Worm (Caenorhabditis elegans) whole organism, L1 larva: ENCODE measurements around the gene kle-2.
"Not testable (repeated sequence)": the region's sequence is repeated elsewhere in the genome, so short reads cannot be mapped to it uniquely, and the experiment has no call there.

ENCODE experiments used
- C16A3.4 ChIP-seq: fragments of 150-350 bp; optimal IDR thresholded peaks from 2 replicates; lab custom pipeline; 2014; ENCODE audit warnings: missing biosample characterization, missing genetic modification characterization
- F16B12.6 ChIP-seq: fragments of 150-350 bp; optimal IDR thresholded peaks from 2 replicates; lab custom pipeline; 2014; ENCODE audit warnings: missing biosample characterization, missing genetic modification characterization
- dsc-1 ChIP-seq: sonication (generic microtip); optimal IDR thresholded peaks from 2 replicates; lab custom pipeline; 2016; ENCODE audit warnings: mild to moderate bottlenecking, missing genetic modification characterization, missing compliant biosample characterization
- efl-3 ChIP-seq: fragments of 200-800 bp; sonication (Bioruptor generic); optimal IDR thresholded peaks from 2 replicates; lab custom pipeline; 2018; ENCODE audit warnings: mild to moderate bottlenecking, missing genetic modification characterization, missing compliant biosample characterization
- egl-27 ChIP-seq, 2 experiments: fragments of 150-350 bp in 1 of 2; sonication (generic microtip); optimal IDR thresholded peaks; 3 replicates each; lab custom pipeline; 2017 to 2018; ENCODE audit warnings: missing biosample characterization in 2 of 2, missing genetic modification characterization in 2 of 2, missing genetic modification reagents in 2 of 2
- fkh-10 ChIP-seq: sonication (generic microtip); optimal IDR thresholded peaks from 2 replicates; lab custom pipeline; 2017; ENCODE audit warnings: missing biosample characterization, missing genetic modification reagents, missing genetic modification characterization
- fkh-8 ChIP-seq: sonication (generic microtip); optimal IDR thresholded peaks from 2 replicates; lab custom pipeline; 2016; ENCODE audit warnings: mild to moderate bottlenecking, missing genetic modification characterization, missing compliant biosample characterization
- grh-1 ChIP-seq: fragments of 200-800 bp; sonication (Bioruptor generic); IDR thresholded peaks from 2 replicates; pipeline ENCODE4 v1.3.6; 2022; ENCODE audit warnings: missing genetic modification reagents, missing genetic modification characterization, missing compliant biosample characterization
- hpl-2 ChIP-seq: fragments of 150-350 bp; optimal IDR thresholded peaks from 2 replicates; lab custom pipeline; 2014; ENCODE audit warnings: missing biosample characterization, missing genetic modification reagents, missing genetic modification characterization
- isw-1 ChIP-seq: fragments of 200-800 bp; sonication (Bioruptor generic); IDR thresholded peaks from 2 replicates; pipeline ENCODE4 v1.3.6; 2022; ENCODE audit warnings: missing genetic modification characterization, missing compliant biosample characterization
- jun-1 ChIP-seq: fragments of 150-350 bp; optimal IDR thresholded peaks from 2 replicates; lab custom pipeline; 2014; ENCODE audit warnings: missing biosample characterization, missing genetic modification reagents, missing genetic modification characterization
- lin-35 ChIP-seq, 2 experiments: fragments of 150-350 bp; optimal IDR thresholded peaks; 2 replicates each; lab custom pipeline; 2014; ENCODE audit warnings: missing biosample characterization in 2 of 2, missing genetic modification characterization in 2 of 2, missing genetic modification reagents in 2 of 2
- lin-39 ChIP-seq: fragments of 150-350 bp; optimal IDR thresholded peaks from 2 replicates; lab custom pipeline; 2014; ENCODE audit warnings: missing biosample characterization, missing genetic modification reagents, missing genetic modification characterization
- lsy-2 ChIP-seq, 2 experiments: fragments of 150-350 bp; optimal IDR thresholded peaks; 2 replicates each; lab custom pipeline; 2014; ENCODE audit warnings: missing biosample characterization in 2 of 2, missing genetic modification characterization in 2 of 2
- mab-9 ChIP-seq: fragments of 200-800 bp; sonication (Bioruptor generic); IDR thresholded peaks from 2 replicates; pipeline ENCODE4 v1.3.6; 2022; ENCODE audit warnings: missing genetic modification reagents, missing genetic modification characterization, missing compliant biosample characterization
- mdl-1 ChIP-seq, 2 experiments: fragments of 150-350 bp; optimal IDR thresholded peaks; 2 replicates each; lab custom pipeline; 2014 to 2017; ENCODE audit warnings: missing biosample characterization in 2 of 2, missing genetic modification characterization in 2 of 2, inconsistent platforms in 1 of 2
- nhr-11 ChIP-seq: fragments of 150-350 bp; optimal IDR thresholded peaks from 2 replicates; lab custom pipeline; 2014; ENCODE audit warnings: missing biosample characterization, missing genetic modification characterization
- nhr-19 ChIP-seq: fragments of 200-800 bp; sonication (Bioruptor generic); conservative IDR thresholded peaks from 2 replicates; pipeline ENCODE4 v1.3.6; 2022; ENCODE audit warnings: missing genetic modification characterization, missing compliant biosample characterization
- nhr-237 ChIP-seq: fragments of 150-350 bp; optimal IDR thresholded peaks from 2 replicates; lab custom pipeline; 2014; ENCODE audit warnings: missing biosample characterization, missing genetic modification characterization
- nhr-47 ChIP-seq: sonication (generic microtip); optimal IDR thresholded peaks from 2 replicates; lab custom pipeline; 2016; ENCODE audit warnings: mild to moderate bottlenecking, missing genetic modification characterization, moderate library complexity, missing compliant biosample characterization
- nhr-76 ChIP-seq: sonication (generic microtip); optimal IDR thresholded peaks from 2 replicates; lab custom pipeline; 2017; ENCODE audit warnings: missing biosample characterization, missing genetic modification characterization
- nhr-84 ChIP-seq: sonication (generic microtip); optimal IDR thresholded peaks from 2 replicates; lab custom pipeline; 2017; ENCODE audit warnings: missing biosample characterization, missing genetic modification characterization
- nhr-90 ChIP-seq: sonication (generic microtip); optimal IDR thresholded peaks from 2 replicates; lab custom pipeline; 2016; ENCODE audit warnings: mild to moderate bottlenecking, missing genetic modification characterization, missing compliant biosample characterization; ENCODE audit not compliant: poor library complexity
- pax-3 ChIP-seq: fragments of 200-800 bp; sonication (Bioruptor generic); optimal IDR thresholded peaks from 2 replicates; lab custom pipeline; 2018; ENCODE audit warnings: mild to moderate bottlenecking, missing genetic modification characterization, moderate library complexity, missing compliant biosample characterization
- skn-1 ChIP-seq: fragments of 150-350 bp; optimal IDR thresholded peaks from 2 replicates; lab custom pipeline; 2014; ENCODE audit warnings: missing biosample characterization, missing genetic modification characterization
- snpc-4 ChIP-seq: fragments of 150-350 bp; optimal IDR thresholded peaks from 2 replicates; lab custom pipeline; 2014; ENCODE audit warnings: missing biosample characterization, missing genetic modification characterization
- snu-23 ChIP-seq: sonication (generic microtip); optimal IDR thresholded peaks from 2 replicates; lab custom pipeline; 2016; ENCODE audit warnings: missing genetic modification characterization, missing compliant biosample characterization
- sox-4 ChIP-seq: sonication (generic microtip); optimal IDR thresholded peaks from 2 replicates; lab custom pipeline; 2016; ENCODE audit warnings: missing genetic modification characterization, missing compliant biosample characterization
- sptf-1 ChIP-seq: fragments of 150-350 bp; optimal IDR thresholded peaks from 2 replicates; lab custom pipeline; 2014; ENCODE audit warnings: missing biosample characterization, missing genetic modification characterization
- swsn-7 ChIP-seq: sonication (generic microtip); optimal IDR thresholded peaks from 2 replicates; lab custom pipeline; 2016; ENCODE audit warnings: missing genetic modification characterization, missing compliant biosample characterization
- unc-130 ChIP-seq: fragments of 150-350 bp; optimal IDR thresholded peaks from 2 replicates; lab custom pipeline; 2017; ENCODE audit warnings: missing biosample characterization, missing genetic modification characterization, inconsistent platforms
- unc-30 ChIP-seq: sonication (generic microtip); optimal IDR thresholded peaks from 2 replicates; lab custom pipeline; 2017; ENCODE audit warnings: missing biosample characterization, missing genetic modification characterization
- unc-62 ChIP-seq: fragments of 150-350 bp; optimal IDR thresholded peaks from 2 replicates; lab custom pipeline; 2014; ENCODE audit warnings: missing biosample characterization, missing genetic modification reagents, missing genetic modification characterization
- unc-98 ChIP-seq: fragments of 200-800 bp; sonication (Bioruptor generic); IDR thresholded peaks from 2 replicates; pipeline ENCODE4 v1.3.6; 2022; ENCODE audit warnings: missing genetic modification characterization, missing compliant biosample characterization
- ztf-11 ChIP-seq, 2 experiments: sonication (generic microtip); optimal IDR thresholded peaks; 2 replicates each; lab custom pipeline; 2016 to 2017; ENCODE audit warnings: missing genetic modification characterization in 2 of 2, missing biosample characterization in 1 of 2, missing compliant biosample characterization in 1 of 2
- ztf-4 ChIP-seq: fragments of 150-350 bp; optimal IDR thresholded peaks from 2 replicates; lab custom pipeline; 2014; ENCODE audit warnings: missing biosample characterization, missing genetic modification characterization

The kle-2 gene

ce11 chrIII:7958085-7958484, 16.6 kb downstream of the kle-2 start, which contains the start of gene C29E4.11 (continued):
- TF ChIP-seq sptf-1 (tag; lab: Kevin White, UChicago) (no peak), nhr-90 (tag; lab: Kevin White, UChicago) (no peak), lin-35 (GFP tag; optimal IDR thresholded peaks at IDR 0.05; lab: Kevin White, UChicago) (peak in 1 of 2 experiments; percentile 13), unc-62 (GFP tag; lab: Kevin White, UChicago) (no peak), snu-23 (peak; percentile 41), swsn-7 (tag; lab: Kevin White, UChicago) (peak; percentile 11), egl-27 (tag; optimal IDR thresholded peaks at IDR 0.05; lab: Kevin White, UChicago) (no peak), unc-130 (no peak), lin-39 (no peak), snpc-4 (tag; lab: Kevin White, UChicago) (no peak), pax-3 (tag; lab: Kevin White, UChicago) (no peak), sox-4 (no peak), dsc-1 (tag; lab: Kevin White, UChicago) (no peak), nhr-84 (tag; lab: Kevin White, UChicago) (no peak), nhr-11 (no peak), grh-1 (no peak), unc-98 (GFP tag; lab: Robert Waterston, UW) (no peak), C16A3.4 (tag; lab: Kevin White, UChicago) (no peak), mdl-1 (tag; optimal IDR thresholded peaks at IDR 0.05; lab: Kevin White, UChicago) (no peak), F16B12.6 (no peak), isw-1 (no peak), nhr-47 (tag; lab: Kevin White, UChicago) (no peak), nhr-237 (tag; lab: Kevin White, UChicago) (no peak), jun-1 (tag; lab: Kevin White, UChicago) (no peak), ztf-4 (tag; lab: Kevin White, UChicago) (no peak), fkh-8 (tag; lab: Kevin White, UChicago) (no peak), nhr-76 (no peak), lsy-2 (tag; optimal IDR thresholded peaks at IDR 0.05; lab: Kevin White, UChicago) (peak; percentile 0 to 34), fkh-10 (no peak), hpl-2 (GFP tag; lab: Kevin White, UChicago) (no peak), unc-30 (tag; lab: Kevin White, UChicago) (no peak), mab-9 (GFP tag; lab: Robert Waterston, UW) (no peak), ztf-11 (tag; optimal IDR thresholded peaks at IDR 0.05; lab: Kevin White, UChicago) (no peak)

- TF ChIP-seq nhr-19 (GFP tag; lab: Robert Waterston, UW): peak; percentile 33; the same call in 1 of the 2 replicates
- TF ChIP-seq dsc-1 (tag; lab: Kevin White, UChicago): peak; percentile 8
- TF ChIP-seq, all 84 proteins: peak for 2; not testable (repeated sequence) for 82
These were observed 17.5 kb downstream of the kle-2 start, which contains the start of gene F54H12.10 for ce11 chrIII:7958922-7959609. Gene F54H12.10 (minus strand): TSS chrIII:7958972.

ce11 chrIII:7962641-7963040, 21.1 kb downstream of the kle-2 start, which contains the start of gene F54H12.4:
Gene F54H12.4 (minus strand): TSS chrIII:7962741.
- TF ChIP-seq unc-30 (tag; lab: Kevin White, UChicago); fkh-8 (tag; lab: Kevin White, UChicago); efl-3 (GFP tag; lab: Kevin White, UChicago): not testable (repeated sequence)

ce11 chrIII:7964281-7964680, 22.8 kb downstream of the kle-2 start, which contains the start of gene F54H12.2:
Gene F54H12.2 (plus strand): TSS chrIII:7964581.
- TF ChIP-seq unc-130; efl-3 (GFP tag; lab: Kevin White, UChicago); skn-1: not testable (repeated sequence)
- TF ChIP-seq, all 84 proteins: peak for 0; not testable (repeated sequence) for 84
